Worm (Caenorhabditis elegans) whole organism, L4 larva: ENCODE data around the gene ril-1.

Experiments used
- D1046.2 ChIP-seq: fragments of 200-800 bp; sonication (Bioruptor generic); IDR thresholded peaks from 2 replicates; pipeline ENCODE4 v1.3.6; 2022; ENCODE audit warnings: missing genetic modification characterization, missing compliant biosample characterization
- F10B5.3 ChIP-seq: sonication (generic microtip); optimal IDR thresholded peaks from 2 replicates; lab custom pipeline; 2016; ENCODE audit warnings: mild to moderate bottlenecking, missing genetic modification characterization, missing compliant biosample characterization
- F26F4.8 ChIP-seq: fragments of 200-800 bp; sonication (Bioruptor generic); conservative IDR thresholded peaks from 2 replicates; pipeline ENCODE4 v1.3.6; 2022; ENCODE audit warnings: missing genetic modification characterization, missing compliant biosample characterization
- F37D6.2 ChIP-seq: sonication (generic microtip); optimal IDR thresholded peaks from 2 replicates; lab custom pipeline; 2016; ENCODE audit warnings: mild to moderate bottlenecking, missing genetic modification characterization, missing compliant biosample characterization
- F44E2.7 ChIP-seq: fragments of 200-800 bp; sonication (Bioruptor generic); IDR thresholded peaks from 2 replicates; pipeline ENCODE4 v2.1.2; 2022; ENCODE audit warnings: missing genetic modification characterization, missing compliant biosample characterization
- F49E8.2 ChIP-seq: sonication (generic microtip); optimal IDR thresholded peaks from 2 replicates; lab custom pipeline; 2016; ENCODE audit warnings: missing compliant biosample characterization, mild to moderate bottlenecking, missing genetic modification characterization, borderline replicate concordance
- aha-1 ChIP-seq: fragments of 150-350 bp; peaks from one replicate; lab custom pipeline; 2014; ENCODE audit warnings: missing biosample characterization, missing genetic modification characterization
- ama-1 ChIP-seq: fragments of 150-350 bp; optimal IDR thresholded peaks from 2 replicates; lab custom pipeline; 2014; ENCODE audit warnings: inconsistent platforms, mixed read lengths
- ceh-32 ChIP-seq: sonication (generic microtip); optimal IDR thresholded peaks from 2 replicates; lab custom pipeline; 2016; ENCODE audit warnings: mild to moderate bottlenecking, missing genetic modification characterization, missing compliant biosample characterization; ENCODE audit not compliant: poor library complexity
- ceh-44 ChIP-seq: fragments of 200-800 bp; sonication (Bioruptor generic); IDR thresholded peaks from 2 replicates; pipeline ENCODE4 v1.3.6; 2022; ENCODE audit warnings: missing genetic modification reagents, missing genetic modification characterization, missing compliant biosample characterization
- dmd-9 ChIP-seq: fragments of 200-800 bp; sonication (Bioruptor generic); IDR thresholded peaks from 2 replicates; pipeline ENCODE4 v1.3.6; 2022; ENCODE audit warnings: missing genetic modification reagents, missing genetic modification characterization, missing compliant biosample characterization
- egl-27 ChIP-seq: sonication (generic microtip); optimal IDR thresholded peaks from 3 replicates; lab custom pipeline; 2017; ENCODE audit warnings: missing biosample characterization, missing genetic modification reagents, missing genetic modification characterization
- hif-1 ChIP-seq, 2 experiments: sonication (generic microtip); optimal IDR thresholded peaks; 2 replicates each; lab custom pipeline; 2016 to 2017; ENCODE audit warnings: missing compliant biosample characterization in 2 of 2, missing genetic modification characterization in 2 of 2, missing genetic modification reagents in 2 of 2, missing genotype in 2 of 2, mild to moderate bottlenecking in 1 of 2
- hmg-1.1 ChIP-seq: fragments of 200-800 bp; sonication (Bioruptor generic); IDR thresholded peaks from 2 replicates; pipeline ENCODE4 v1.3.6; 2022; ENCODE audit warnings: missing genetic modification reagents, missing genetic modification characterization, missing compliant biosample characterization
- lim-7 ChIP-seq: fragments of 200-800 bp; sonication (Bioruptor generic); IDR thresholded peaks from 2 replicates; pipeline ENCODE4 v1.3.6; 2022; ENCODE audit warnings: missing genetic modification characterization, missing compliant biosample characterization
- lin-13 ChIP-seq: fragments of 150-350 bp; optimal IDR thresholded peaks from 2 replicates; lab custom pipeline; 2014; ENCODE audit warnings: missing biosample characterization, missing genetic modification reagents, missing genetic modification characterization
- lin-15B ChIP-seq: fragments of 150-350 bp; sonication (generic microtip); optimal IDR thresholded peaks from 3 replicates; lab custom pipeline; 2014; ENCODE audit warnings: missing biosample characterization, missing genetic modification characterization
- lin-29 ChIP-seq: fragments of 200-800 bp; sonication (Bioruptor generic); IDR thresholded peaks from 2 replicates; pipeline ENCODE4 v1.3.6; 2022; ENCODE audit warnings: missing genetic modification reagents, missing genetic modification characterization, missing compliant biosample characterization
- lin-38 ChIP-seq: fragments of 200-800 bp; sonication (Bioruptor generic); IDR thresholded peaks from 2 replicates; pipeline ENCODE4 v1.3.6; 2022; ENCODE audit warnings: missing genetic modification reagents, missing genetic modification characterization, missing compliant biosample characterization
- lin-39 ChIP-seq: fragments of 150-350 bp; optimal IDR thresholded peaks from 2 replicates; lab custom pipeline; 2014; ENCODE audit warnings: missing biosample characterization, missing genetic modification reagents, missing genetic modification characterization
- madf-5 ChIP-seq, 2 experiments: fragments of 200-800 bp; sonication (Bioruptor generic); IDR thresholded peaks; 2 replicates each; pipeline ENCODE4 v1.3.6; 2022; ENCODE audit warnings: missing compliant biosample characterization in 2 of 2, missing genetic modification characterization in 2 of 2
- mep-1 ChIP-seq: fragments of 150-350 bp; sonication (generic microtip); optimal IDR thresholded peaks from 3 replicates; lab custom pipeline; 2014; ENCODE audit warnings: missing biosample characterization, missing genetic modification characterization
- mes-2 ChIP-seq: sonication (generic microtip); optimal IDR thresholded peaks from 2 replicates; lab custom pipeline; 2016; ENCODE audit warnings: missing genotype, mild to moderate bottlenecking, missing genetic modification characterization, missing compliant biosample characterization; ENCODE audit not compliant: poor library complexity, severe bottlenecking
- mxl-3 ChIP-seq: fragments of 200-800 bp; sonication (Bioruptor generic); optimal IDR thresholded peaks from 2 replicates; lab custom pipeline; 2018; ENCODE audit warnings: mild to moderate bottlenecking, missing genetic modification characterization, missing compliant biosample characterization
- nhr-102 ChIP-seq: sonication (generic microtip); optimal IDR thresholded peaks from 2 replicates; lab custom pipeline; 2016; ENCODE audit warnings: mild to moderate bottlenecking, missing genetic modification characterization, moderate library complexity, missing compliant biosample characterization
- nhr-25 ChIP-seq: sonication (generic microtip); optimal IDR thresholded peaks from 2 replicates; lab custom pipeline; 2017; ENCODE audit warnings: missing genetic modification characterization, mild to moderate bottlenecking, missing compliant biosample characterization, antibody characterized with exemption, moderate library complexity, borderline replicate concordance; ENCODE audit not compliant: insufficient read depth
- nhr-42 ChIP-seq: fragments of 200-800 bp; sonication (Bioruptor generic); IDR thresholded peaks from 2 replicates; pipeline ENCODE4 v1.3.6; 2022; ENCODE audit warnings: missing genetic modification characterization, missing compliant biosample characterization
- pqm-1 ChIP-seq: sonication (generic microtip); optimal IDR thresholded peaks from 2 replicates; lab custom pipeline; 2017; ENCODE audit warnings: missing biosample characterization, missing genetic modification characterization
- sdz-12 ChIP-seq: fragments of 200-800 bp; sonication (Bioruptor generic); optimal IDR thresholded peaks from 2 replicates; lab custom pipeline; 2018; ENCODE audit warnings: mild to moderate bottlenecking, missing genetic modification characterization, missing compliant biosample characterization
- set-16 ChIP-seq: fragments of 200-800 bp; sonication (Bioruptor generic); IDR thresholded peaks from 2 replicates; pipeline ENCODE4 v1.3.6; 2022; ENCODE audit warnings: missing genetic modification reagents, missing genetic modification characterization, missing compliant biosample characterization
- spr-1 ChIP-seq: sonication (generic microtip); optimal IDR thresholded peaks from 2 replicates; lab custom pipeline; 2016; ENCODE audit warnings: mild to moderate bottlenecking, missing genetic modification characterization, missing compliant biosample characterization
- tag-97 ChIP-seq: fragments of 200-800 bp; sonication (Bioruptor generic); IDR thresholded peaks from 2 replicates; pipeline ENCODE4 v1.3.6; 2022; ENCODE audit warnings: missing genetic modification characterization, missing compliant biosample characterization
- unc-130 ChIP-seq: sonication (generic microtip); optimal IDR thresholded peaks from 2 replicates; lab custom pipeline; 2016; ENCODE audit warnings: missing genetic modification reagents, missing genetic modification characterization, missing compliant biosample characterization
- vab-7 ChIP-seq: fragments of 200-800 bp; sonication (Bioruptor generic); IDR thresholded peaks from 2 replicates; pipeline ENCODE4 v1.3.6; 2022; ENCODE audit warnings: missing genetic modification reagents, missing genetic modification characterization, missing compliant biosample characterization
- zag-1 ChIP-seq: fragments of 150-350 bp; optimal IDR thresholded peaks from 2 replicates; lab custom pipeline; 2014; ENCODE audit warnings: missing biosample characterization, missing genetic modification characterization
- zfp-2 ChIP-seq: sonication (generic microtip); optimal IDR thresholded peaks from 2 replicates; lab custom pipeline; 2016; ENCODE audit warnings: mild to moderate bottlenecking, missing genetic modification characterization, missing compliant biosample characterization
- zfp-3 ChIP-seq: fragments of 200-800 bp; sonication (Bioruptor generic); conservative IDR thresholded peaks from 2 replicates; pipeline ENCODE4 v1.3.6; 2022; ENCODE audit warnings: missing genetic modification reagents, missing genetic modification characterization, missing compliant biosample characterization
- zip-2 ChIP-seq: fragments of 150-350 bp; optimal IDR thresholded peaks from 2 replicates; lab custom pipeline; 2014; ENCODE audit warnings: missing biosample characterization, missing genetic modification characterization
- ztf-7 ChIP-seq: fragments of 150-350 bp; optimal IDR thresholded peaks from 2 replicates; lab custom pipeline; 2014; ENCODE audit warnings: missing biosample characterization, missing genetic modification characterization

The ril-1 gene

DNA sequence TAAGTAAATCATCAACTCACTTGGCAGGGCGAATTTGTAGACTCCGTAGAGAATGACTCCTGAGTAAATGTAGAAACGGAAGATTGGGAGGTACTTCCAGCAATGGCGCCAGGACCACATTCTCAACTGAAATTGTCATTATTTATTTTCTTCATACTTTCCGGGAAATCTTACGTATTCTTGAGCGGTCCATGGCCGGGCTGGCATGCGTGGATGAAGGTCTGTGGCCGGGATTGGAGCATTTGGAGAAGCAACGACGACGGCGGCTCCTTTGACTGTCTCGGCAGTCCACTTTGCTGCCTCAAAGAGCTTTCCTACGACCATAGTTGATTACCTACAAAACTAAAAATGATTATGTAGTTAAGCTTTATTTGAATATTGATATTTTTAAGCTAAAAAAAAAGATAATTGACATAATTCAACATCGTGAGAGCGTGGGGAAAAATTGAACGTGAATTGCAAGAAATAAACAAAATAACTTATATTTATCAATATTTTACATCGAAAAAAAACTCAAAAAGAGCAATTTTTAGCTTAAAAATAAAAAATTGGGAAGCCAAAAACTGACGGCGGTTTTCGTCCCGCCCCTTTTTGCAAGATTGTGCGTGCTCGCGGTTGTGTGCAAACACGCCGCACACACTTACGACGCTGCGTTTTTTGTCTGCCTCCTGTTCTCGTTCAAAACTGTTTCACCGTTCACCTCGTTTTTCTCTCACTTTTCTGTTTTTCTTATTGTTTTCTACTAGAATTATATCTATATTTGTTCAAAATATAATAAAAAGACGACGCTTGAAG, at the start of gene ril-1 (continued):
- no peak for TF ChIP-seq vab-7 (GFP tag; lab: Robert Waterston, UW)
- no peak for TF ChIP-seq D1046.2
- TF ChIP-seq lin-38, result peak; percentile 62
- no peak for TF ChIP-seq F37D6.2 (tag; lab: Kevin White, UChicago)
- TF ChIP-seq mxl-3 (GFP tag; lab: Kevin White, UChicago), result peak; percentile 6
- TF ChIP-seq unc-130 (GFP tag; lab: Kevin White, UChicago), result no peak
- TF ChIP-seq set-16, result no peak
- peak in 1 of 2 experiments; percentile 28 for TF ChIP-seq hif-1 (tag; optimal IDR thresholded peaks at IDR 0.05; lab: Kevin White, UChicago)
- TF ChIP-seq zfp-3 (GFP tag; lab: Robert Waterston, UW), result no peak
- no peak for TF ChIP-seq dmd-9 (GFP tag; lab: Robert Waterston, UW)
- no peak for TF ChIP-seq ztf-7
- no peak for TF ChIP-seq nhr-42
- peak; percentile 75 for TF ChIP-seq mep-1 (tag; lab: Kevin White, UChicago)
- no peak for TF ChIP-seq madf-5 (GFP tag; IDR thresholded peaks at IDR 0.05; lab: Robert Waterston, UW)
- peak; percentile 77 for TF ChIP-seq mes-2 (tag; lab: Kevin White, UChicago)
- no peak for TF ChIP-seq lin-15B (tag; lab: Kevin White, UChicago)
- TF ChIP-seq pqm-1 (tag; lab: Kevin White, UChicago), result no peak
- peak; percentile 77 for TF ChIP-seq aha-1 (tag; lab: Kevin White, UChicago)
- no peak for TF ChIP-seq lim-7 (GFP tag; lab: Robert Waterston, UW)
- no peak for TF ChIP-seq F49E8.2 (tag; lab: Kevin White, UChicago)
- TF ChIP-seq zfp-2 (tag; lab: Kevin White, UChicago), result no peak
- peak; percentile 40 for TF ChIP-seq lin-13 (GFP tag; lab: Kevin White, UChicago)
- TF ChIP-seq lin-39 (tag; lab: Kevin White, UChicago), result no peak
- no peak for TF ChIP-seq F44E2.7 (GFP tag; lab: Robert Waterston, UW)
- TF ChIP-seq ceh-32, result no peak
- TF ChIP-seq sdz-12, result no peak
- TF ChIP-seq nhr-102 (tag; lab: Kevin White, UChicago), result no peak
- TF ChIP-seq F26F4.8 (GFP tag; lab: Robert Waterston, UW), result no peak
- TF ChIP-seq ama-1 (lab: Kevin White, UChicago), result no peak
- TF ChIP-seq spr-1 (tag; lab: Kevin White, UChicago), result no peak
- no peak for TF ChIP-seq lin-29
- TF ChIP-seq, all 104 proteins: peak for 16

DNA sequence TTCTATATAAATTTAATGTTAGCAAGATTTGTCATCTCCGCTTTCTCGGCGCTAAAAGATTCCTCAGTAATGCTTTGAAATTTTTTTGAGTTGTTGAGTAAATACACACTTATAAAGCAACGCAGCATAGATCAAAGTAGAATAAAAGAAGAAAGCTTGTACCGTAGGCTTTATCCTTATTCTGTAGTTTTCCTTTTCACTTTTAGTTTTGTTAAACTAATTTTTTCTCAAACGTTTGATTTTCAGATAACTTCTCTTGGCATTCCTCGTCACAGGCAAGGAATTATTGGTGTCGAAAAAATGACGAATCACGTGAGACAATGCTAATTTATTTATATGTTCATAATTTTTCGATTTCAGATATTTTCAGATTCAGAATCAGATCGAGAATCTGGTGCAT, 38.7 kb upstream of the ril-1 start, which contains the start of gene C53A5.11:
Gene C53A5.11 (plus strand): TSS at position 301 of the 400 bp plus-strand sequence.
- TF ChIP-seq F26F4.8 (GFP tag; lab: Robert Waterston, UW), result no peak
- TF ChIP-seq ceh-44 (GFP tag; lab: Robert Waterston, UW), result no peak
- TF ChIP-seq zip-2, result no peak
- TF ChIP-seq F44E2.7 (GFP tag; lab: Robert Waterston, UW), result no peak
- no peak for TF ChIP-seq tag-97 (GFP tag; lab: Robert Waterston, UW)
- no peak for TF ChIP-seq zag-1 (tag; lab: Kevin White, UChicago)
- no peak for TF ChIP-seq nhr-25 (tag; lab: Kevin White, UChicago)
- TF ChIP-seq ztf-7, result no peak
- TF ChIP-seq egl-27 (tag; lab: Kevin White, UChicago), result no peak
- TF ChIP-seq F10B5.3 (tag; lab: Kevin White, UChicago), result no peak
- no peak for TF ChIP-seq hmg-1.1 (GFP tag; lab: Robert Waterston, UW)
